Fruit fly (Drosophila melanogaster): ENCODE data around the gene Sry-alpha.

- TF ChIP-seq Dfd (GFP tag; optimal IDR thresholded peaks at IDR 0.05) (no peak), Abd-B (GFP tag; optimal IDR thresholded peaks at IDR 0.05) (no peak), OdsH (GFP tag; optimal IDR thresholded peaks at IDR 0.05) (no peak), Dif (GFP tag; optimal IDR thresholded peaks at IDR 0.05; ENCODE audit: partially characterized antibody) (no peak), Myc (optimal IDR thresholded peaks at IDR 0.05) (no peak), h (GFP tag; optimal IDR thresholded peaks at IDR 0.05) (no peak), GATAd (GFP tag; optimal IDR thresholded peaks at IDR 0.05) (no peak), pan (optimal IDR thresholded peaks at IDR 0.05) (no peak), psq (GFP tag; optimal IDR thresholded peaks at IDR 0.05) (no peak), HLH106 (tag; optimal IDR thresholded peaks at IDR 0.05) (no peak)
These were observed 891 bp upstream of the Sry-alpha start, which contains the start of gene janB for dm6 chr3R:30038628-30039027.

Measured in whole organism, wandering third instar larva.